Worm (Caenorhabditis elegans): ENCODE measurements around the gene ZC196.8.

DNA sequence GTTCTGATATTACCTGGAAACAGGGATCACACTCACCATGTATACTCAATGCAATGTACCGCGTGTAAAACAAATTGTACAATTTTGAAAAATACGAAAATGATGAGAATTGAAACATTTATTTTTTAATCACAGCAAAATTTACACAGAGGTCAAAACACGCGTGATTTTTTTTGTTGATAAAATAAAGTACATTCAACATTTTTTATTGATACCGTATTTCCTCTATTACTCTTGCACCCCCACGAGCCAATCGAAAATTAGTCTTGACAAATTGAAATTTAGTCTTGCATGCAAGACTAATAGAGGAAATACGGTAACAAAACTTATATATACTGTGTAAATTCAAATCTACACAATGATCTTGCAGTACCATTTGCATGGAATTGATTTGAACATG, 34.4 kb downstream of the ZC196.8 start, which contains the start of gene ZC190.8:
- TF ChIP-seq cog-1 (tag; optimal IDR thresholded peaks at IDR 0.05) (no peak), flt-1 (GFP tag; IDR thresholded peaks at IDR 0.05) (no peak), T22C8.4 (GFP tag; IDR thresholded peaks at IDR 0.05) (no peak), tab-1 (GFP tag; IDR thresholded peaks at IDR 0.05) (no peak)

Data from whole organism, midembryonic.